Worm (Caenorhabditis elegans) whole organism, young adult: Measurements from ENCODE around the gene act-1.

ENCODE experiments used
- B0019.2 ChIP-seq: fragments of 200-800 bp; sonication (Bioruptor generic); conservative IDR thresholded peaks from 2 replicates; pipeline ENCODE4 v1.3.6; 2022; ENCODE audit warnings: missing genetic modification reagents, missing genetic modification characterization, missing compliant biosample characterization
- B0035.1 ChIP-seq: sonication (generic microtip); optimal IDR thresholded peaks from 2 replicates; lab custom pipeline; 2016; ENCODE audit warnings: missing genetic modification characterization, mild to moderate bottlenecking, missing compliant biosample characterization, missing genotype, missing genetic modification reagents
- C06A6.2 ChIP-seq: fragments of 200-800 bp; sonication (Bioruptor generic); conservative IDR thresholded peaks from 2 replicates; pipeline ENCODE4 v1.3.6; 2022; ENCODE audit warnings: missing genetic modification characterization, missing compliant biosample characterization
- F49E8.2 ChIP-seq: sonication (generic microtip); optimal IDR thresholded peaks from 3 replicates; lab custom pipeline; 2017; ENCODE audit warnings: missing genetic modification characterization, mild to moderate bottlenecking, missing compliant biosample characterization, antibody characterized with exemption, moderate library complexity; ENCODE audit not compliant: insufficient read depth
- F55B11.4 ChIP-seq: sonication (generic microtip); optimal IDR thresholded peaks from 2 replicates; lab custom pipeline; 2016; ENCODE audit warnings: missing compliant biosample characterization, missing genetic modification characterization, borderline replicate concordance; ENCODE audit not compliant: insufficient read depth
- K11D2.4 ChIP-seq: fragments of 200-800 bp; sonication (Bioruptor generic); IDR thresholded peaks from 2 replicates; pipeline ENCODE4 v1.3.6; 2022; ENCODE audit warnings: missing genetic modification reagents, missing genetic modification characterization, missing compliant biosample characterization
- T07F8.4 ChIP-seq: sonication (generic microtip); optimal IDR thresholded peaks from 2 replicates; lab custom pipeline; 2016; ENCODE audit warnings: mild to moderate bottlenecking, missing genetic modification characterization, moderate library complexity, missing compliant biosample characterization
- Y53G8AR.9 ChIP-seq: fragments of 200-800 bp; sonication (Bioruptor generic); conservative IDR thresholded peaks from 2 replicates; pipeline ENCODE4 v1.3.6; 2022; ENCODE audit warnings: missing genetic modification reagents, missing genetic modification characterization, missing compliant biosample characterization
- Y79H2A.3 ChIP-seq: fragments of 200-800 bp; sonication (Bioruptor generic); conservative IDR thresholded peaks from 2 replicates; pipeline ENCODE4 v1.3.6; 2022; ENCODE audit warnings: missing genetic modification reagents, missing genetic modification characterization, missing compliant biosample characterization
- Y95B8A.8 ChIP-seq: fragments of 200-800 bp; sonication (Bioruptor generic); IDR thresholded peaks from 2 replicates; pipeline ENCODE4 v1.3.6; 2022; ENCODE audit warnings: missing genetic modification reagents, missing genetic modification characterization, missing compliant biosample characterization
- ama-1 ChIP-seq, 3 experiments: fragments of 150-350 bp in 1 of 3; sonication (generic microtip) in 2 of 3; optimal IDR thresholded peaks; 2 replicates each; lab custom pipeline; 2014 to 2018; ENCODE audit warnings: missing biosample characterization in 2 of 3, missing genetic modification characterization in 2 of 3, missing genetic modification reagents in 2 of 3
- attf-6 ChIP-seq: fragments of 200-800 bp; sonication (Bioruptor generic); IDR thresholded peaks from 2 replicates; pipeline ENCODE4 v1.3.6; 2022; ENCODE audit warnings: missing genetic modification reagents, missing genetic modification characterization, missing compliant biosample characterization
- cebp-2 ChIP-seq: fragments of 200-800 bp; sonication (Bioruptor generic); IDR thresholded peaks from 2 replicates; pipeline ENCODE4 v1.3.6; 2022; ENCODE audit warnings: missing genetic modification characterization, missing compliant biosample characterization
- ceh-27 ChIP-seq: fragments of 200-800 bp; sonication (Bioruptor generic); optimal IDR thresholded peaks from 2 replicates; lab custom pipeline; 2018; ENCODE audit warnings: mild to moderate bottlenecking, missing genetic modification characterization, moderate library complexity, missing compliant biosample characterization
- ceh-40 ChIP-seq: fragments of 200-800 bp; sonication (Bioruptor generic); IDR thresholded peaks from 2 replicates; pipeline ENCODE4 v1.3.6; 2022; ENCODE audit warnings: missing genetic modification characterization, missing compliant biosample characterization
- ceh-79 ChIP-seq: sonication (generic microtip); optimal IDR thresholded peaks from 2 replicates; lab custom pipeline; 2017; ENCODE audit warnings: mild to moderate bottlenecking, missing genetic modification characterization, missing compliant biosample characterization
- dpff-1 ChIP-seq: sonication (generic microtip); optimal IDR thresholded peaks from 2 replicates; lab custom pipeline; 2017; ENCODE audit warnings: mild to moderate bottlenecking, missing genetic modification characterization, missing compliant biosample characterization
- efl-1 ChIP-seq: fragments of 150-350 bp; optimal IDR thresholded peaks from 2 replicates; lab custom pipeline; 2014; ENCODE audit warnings: missing biosample characterization, missing genetic modification reagents, missing genetic modification characterization
- egl-18 ChIP-seq: fragments of 200-800 bp; sonication (Bioruptor generic); IDR thresholded peaks from 2 replicates; pipeline ENCODE4 v1.3.6; 2022; ENCODE audit warnings: missing genetic modification reagents, missing genetic modification characterization, missing compliant biosample characterization
- ekl-4 ChIP-seq: fragments of 200-800 bp; sonication (Bioruptor generic); IDR thresholded peaks from 2 replicates; pipeline ENCODE4 v1.3.6; 2022; ENCODE audit warnings: missing genetic modification reagents, missing genetic modification characterization, missing compliant biosample characterization
- him-1 ChIP-seq: sonication (generic microtip); optimal IDR thresholded peaks from 2 replicates; lab custom pipeline; 2016; ENCODE audit warnings: missing genotype, missing genetic modification reagents, missing genetic modification characterization, missing compliant biosample characterization
- hlh-12 ChIP-seq: sonication (generic microtip); optimal IDR thresholded peaks from 2 replicates; lab custom pipeline; 2016; ENCODE audit warnings: missing genetic modification characterization, missing compliant biosample characterization
- hlh-26 ChIP-seq: fragments of 200-800 bp; sonication (Bioruptor generic); conservative IDR thresholded peaks from 2 replicates; pipeline ENCODE4 v1.3.6; 2022; ENCODE audit warnings: missing genetic modification reagents, missing genetic modification characterization, missing compliant biosample characterization
- hmg-20 ChIP-seq: fragments of 200-800 bp; sonication (Bioruptor generic); IDR thresholded peaks from 2 replicates; pipeline ENCODE4 v1.3.6; 2022; ENCODE audit warnings: missing genetic modification reagents, missing genetic modification characterization, missing compliant biosample characterization
- lag-1 ChIP-seq: fragments of 200-800 bp; sonication (Bioruptor generic); IDR thresholded peaks from 2 replicates; pipeline ENCODE4 v1.3.6; 2022; ENCODE audit warnings: missing genetic modification reagents, missing genetic modification characterization, missing compliant biosample characterization
- let-526 ChIP-seq: fragments of 200-800 bp; sonication (Bioruptor generic); IDR thresholded peaks from 2 replicates; pipeline ENCODE4 v1.3.6; 2022; ENCODE audit warnings: missing genetic modification reagents, missing genetic modification characterization, missing compliant biosample characterization
- lin-26 ChIP-seq: fragments of 200-800 bp; sonication (Bioruptor generic); IDR thresholded peaks from 2 replicates; pipeline ENCODE4 v1.3.6; 2022; ENCODE audit warnings: missing genetic modification reagents, missing genetic modification characterization, missing compliant biosample characterization
- lin-54 ChIP-seq: fragments of 200-800 bp; sonication (Bioruptor generic); optimal IDR thresholded peaks from 2 replicates; lab custom pipeline; 2018; ENCODE audit warnings: mild to moderate bottlenecking, missing genetic modification characterization, missing compliant biosample characterization
- lsl-1 ChIP-seq: fragments of 200-800 bp; sonication (Bioruptor generic); optimal IDR thresholded peaks from 2 replicates; lab custom pipeline; 2018; ENCODE audit warnings: mild to moderate bottlenecking, missing genetic modification characterization, moderate library complexity, missing compliant biosample characterization
- lsy-27 ChIP-seq: sonication (generic microtip); optimal IDR thresholded peaks from 2 replicates; lab custom pipeline; 2017; ENCODE audit warnings: missing genetic modification characterization, mild to moderate bottlenecking, missing compliant biosample characterization, antibody characterized with exemption, missing genotype, borderline replicate concordance; ENCODE audit not compliant: insufficient read depth
- madf-10 ChIP-seq: sonication (generic microtip); optimal IDR thresholded peaks from 2 replicates; lab custom pipeline; 2016; ENCODE audit warnings: mild to moderate bottlenecking, missing genetic modification characterization, missing compliant biosample characterization
- madf-8 ChIP-seq: fragments of 200-800 bp; sonication (Bioruptor generic); conservative IDR thresholded peaks from 2 replicates; pipeline ENCODE4 v1.3.6; 2022; ENCODE audit warnings: missing genetic modification reagents, missing genetic modification characterization, missing compliant biosample characterization
- mcd-1 ChIP-seq: fragments of 200-800 bp; sonication (Bioruptor generic); IDR thresholded peaks from 2 replicates; pipeline ENCODE4 v1.3.6; 2022; ENCODE audit warnings: missing genetic modification reagents, missing genetic modification characterization, missing compliant biosample characterization
- nhr-90 ChIP-seq: sonication (generic microtip); optimal IDR thresholded peaks from 2 replicates; lab custom pipeline; 2016; ENCODE audit warnings: missing genotype, mild to moderate bottlenecking, missing genetic modification characterization, missing compliant biosample characterization
- pbrm-1 ChIP-seq: fragments of 200-800 bp; sonication (Bioruptor generic); IDR thresholded peaks from 2 replicates; pipeline ENCODE4 v1.3.6; 2022; ENCODE audit warnings: missing genetic modification reagents, missing genetic modification characterization, missing compliant biosample characterization
- pha-4 ChIP-seq: fragments of 150-350 bp; sonication (generic microtip); optimal IDR thresholded peaks from 2 replicates; lab custom pipeline; 2014; ENCODE audit warnings: missing biosample characterization, missing genetic modification reagents, missing genetic modification characterization
- rcor-1 ChIP-seq: fragments of 200-800 bp; sonication (Bioruptor generic); IDR thresholded peaks from 2 replicates; pipeline ENCODE4 v1.3.6; 2022; ENCODE audit warnings: missing genetic modification reagents, missing genetic modification characterization, missing compliant biosample characterization
- repo-1 ChIP-seq: sonication (generic microtip); optimal IDR thresholded peaks from 2 replicates; lab custom pipeline; 2017; ENCODE audit warnings: mild to moderate bottlenecking, missing genetic modification characterization, missing compliant biosample characterization
- rpc-1 ChIP-seq, 2 experiments: fragments of 150-350 bp in 1 of 2; sonication (generic microtip) in 1 of 2; optimal IDR thresholded peaks; 2 replicates each; lab custom pipeline; 2014 to 2018; ENCODE audit warnings: missing biosample characterization in 1 of 2, missing genetic modification characterization in 1 of 2, missing genetic modification reagents in 1 of 2, missing genotype in 1 of 2
- snpc-1.1 ChIP-seq: sonication (generic microtip); optimal IDR thresholded peaks from 2 replicates; lab custom pipeline; 2017; ENCODE audit warnings: missing genetic modification characterization, mild to moderate bottlenecking, missing compliant biosample characterization, antibody characterized with exemption, moderate library complexity, missing genotype, missing genetic modification reagents; ENCODE audit not compliant: insufficient read depth
- snpc-1.3 ChIP-seq: sonication (generic microtip); optimal IDR thresholded peaks from 2 replicates; lab custom pipeline; 2017; ENCODE audit warnings: missing genetic modification characterization, mild to moderate bottlenecking, missing compliant biosample characterization, antibody characterized with exemption, moderate library complexity, missing genotype, missing genetic modification reagents; ENCODE audit not compliant: insufficient read depth
- tlf-1 ChIP-seq: fragments of 200-800 bp; sonication (Bioruptor generic); optimal IDR thresholded peaks from 2 replicates; lab custom pipeline; 2018; ENCODE audit warnings: mild to moderate bottlenecking, missing genetic modification characterization, missing compliant biosample characterization
- xnd-1 ChIP-seq: sonication (generic microtip); optimal IDR thresholded peaks from 2 replicates; lab custom pipeline; 2016; ENCODE audit warnings: missing genotype, missing genetic modification reagents, missing genetic modification characterization, missing compliant biosample characterization
- zim-3 ChIP-seq: sonication (generic microtip); optimal IDR thresholded peaks from 2 replicates; lab custom pipeline; 2017; ENCODE audit warnings: mild to moderate bottlenecking, missing genetic modification characterization, moderate library complexity, missing compliant biosample characterization
- ztf-28 ChIP-seq: fragments of 200-800 bp; sonication (Bioruptor generic); IDR thresholded peaks from 2 replicates; pipeline ENCODE4 v1.3.6; 2022; ENCODE audit warnings: missing genetic modification reagents, missing genetic modification characterization, missing compliant biosample characterization

act-1 gene

DNA sequence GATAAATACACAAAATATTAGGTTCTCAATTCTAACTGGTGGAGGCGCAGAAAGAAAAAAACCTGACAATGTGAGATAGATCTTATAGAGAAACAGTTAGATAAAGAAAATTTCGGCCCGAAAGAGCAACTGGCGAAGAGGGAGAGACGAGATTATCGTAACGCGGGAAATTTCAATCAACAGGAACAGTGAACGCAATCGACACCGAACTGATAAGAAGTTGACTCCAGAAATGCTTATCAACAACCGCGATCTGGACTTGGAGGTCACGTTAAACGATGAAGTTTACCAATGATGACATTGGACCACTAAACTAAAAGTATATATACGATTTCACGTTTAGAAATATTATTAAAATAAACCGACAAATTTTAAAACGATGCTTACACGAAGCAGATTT, 4.4 kb upstream of the act-1 start (continued):
- TF ChIP-seq Y79H2A.3 (GFP tag; lab: Robert Waterston, UW) (0 out of 2 replicates have a peak, but pooled peaks have one; percentile 62), K11D2.4 (GFP tag; lab: Robert Waterston, UW) (0 out of 2 replicates have a peak, but pooled peaks have one; percentile 20), ceh-40 (0 out of 2 replicates have a peak, but pooled peaks have one; percentile 32), let-526 (GFP tag; lab: Robert Waterston, UW) (0 out of 2 replicates have a peak, but pooled peaks have one; percentile 7), efl-1 (GFP tag; lab: Kevin White, UChicago) (no peak), zim-3 (tag; lab: Kevin White, UChicago) (peak; percentile 47), Y95B8A.8 (peak; percentile 64), hmg-20 (peak; percentile 60; the same call in 1 of the 2 replicates), lin-54 (peak; percentile 77), madf-10 (tag; lab: Kevin White, UChicago) (peak; percentile 31), snpc-1.3 (tag; lab: Kevin White, UChicago) (peak; percentile 38), ekl-4 (peak; percentile 95), lsy-27 (tag; lab: Kevin White, UChicago) (no peak), repo-1 (tag; lab: Kevin White, UChicago) (peak; percentile 64), F55B11.4 (no peak), nhr-90 (tag; lab: Kevin White, UChicago) (peak; percentile 15), Y53G8AR.9 (GFP tag; lab: Robert Waterston, UW) (peak; percentile 95), F49E8.2 (peak; percentile 96), lin-26 (GFP tag; lab: Robert Waterston, UW) (peak; percentile 73; the same call in 1 of the 2 replicates), ztf-28 (GFP tag; lab: Robert Waterston, UW) (no peak), B0019.2 (GFP tag; lab: Robert Waterston, UW) (no peak), cebp-2 (GFP tag; lab: Robert Waterston, UW) (peak; percentile 92), xnd-1 (tag; lab: Kevin White, UChicago) (peak; percentile 9), ceh-79 (no peak), pha-4 (tag; lab: Kevin White, UChicago) (no peak), lsl-1 (GFP tag; lab: Kevin White, UChicago) (peak; percentile 48), rpc-1 (optimal IDR thresholded peaks at IDR 0.05; lab: Kevin White, UChicago) (no peak), rpc-1 (tag; optimal IDR thresholded peaks at IDR 0.05; lab: Kevin White, UChicago) (no peak), rcor-1 (GFP tag; lab: Robert Waterston, UW) (peak; percentile 75; the same call in 1 of the 2 replicates), T07F8.4 (tag; lab: Kevin White, UChicago) (peak; percentile 81), him-1 (tag; lab: Kevin White, UChicago) (peak; percentile 67), egl-18 (GFP tag; lab: Robert Waterston, UW) (0 out of 2 replicates have a peak, but pooled peaks have one; percentile 2), attf-6 (peak; percentile 87), C06A6.2 (GFP tag; lab: Robert Waterston, UW) (no peak)

DNA sequence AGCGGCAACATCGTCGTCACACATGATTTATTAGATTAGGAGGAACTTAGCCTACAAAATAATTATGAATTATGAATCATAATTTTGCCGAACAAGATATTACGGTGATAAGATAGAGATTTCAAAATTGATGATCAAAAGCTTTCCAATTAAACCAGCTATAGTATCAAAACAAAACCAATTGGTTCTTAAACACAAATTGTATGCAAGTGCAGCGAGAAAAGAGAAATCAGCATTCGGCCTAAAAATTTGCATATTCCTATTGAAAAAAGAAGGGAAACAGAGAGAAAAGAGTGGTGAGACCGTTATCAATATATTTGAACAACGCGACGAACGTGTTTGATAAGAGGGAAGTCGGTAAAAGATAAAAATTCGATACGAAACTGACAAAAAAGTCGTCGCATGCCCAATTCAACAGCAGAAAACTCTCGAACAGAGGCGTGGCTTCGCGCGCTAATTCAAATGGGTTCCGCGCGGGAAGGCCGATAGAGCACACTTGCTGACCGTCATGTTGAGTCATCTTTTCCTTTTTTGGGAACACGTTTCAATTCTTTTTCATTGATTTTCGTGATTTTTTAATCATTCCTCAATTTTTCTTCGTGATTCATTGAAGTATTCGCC, 2.6 kb upstream of the act-1 start, which contains the start of gene act-2:
Gene act-2 (minus strand): TSS at position 51 of the 621 bp plus-strand sequence.
- TF ChIP-seq madf-8: peak; percentile 84
- TF ChIP-seq attf-6: peak; percentile 52; the same call in 1 of the 2 replicates
- TF ChIP-seq tlf-1 (GFP tag; lab: Kevin White, UChicago): peak; percentile 55
- TF ChIP-seq repo-1 (tag; lab: Kevin White, UChicago): no peak
- TF ChIP-seq ama-1 (optimal IDR thresholded peaks at IDR 0.05; lab: Kevin White, UChicago): no peak
- no peak for TF ChIP-seq ama-1 (GFP tag; optimal IDR thresholded peaks at IDR 0.05; lab: Kevin White, UChicago)
- TF ChIP-seq Y53G8AR.9 (GFP tag; lab: Robert Waterston, UW): peak; percentile 77
- TF ChIP-seq hlh-26 (GFP tag; lab: Robert Waterston, UW): no peak
- TF ChIP-seq ceh-27 (GFP tag; lab: Kevin White, UChicago): peak; percentile 67
- TF ChIP-seq snpc-1.1 (tag; lab: Kevin White, UChicago): peak; percentile 20
- peak; percentile 82 for TF ChIP-seq F49E8.2
- no peak for TF ChIP-seq lag-1 (GFP tag; lab: Robert Waterston, UW)
- TF ChIP-seq mcd-1: peak; percentile 95
- TF ChIP-seq efl-1 (GFP tag; lab: Kevin White, UChicago): peak; percentile 96
- no peak for TF ChIP-seq dpff-1
- peak; percentile 85 for TF ChIP-seq pbrm-1
- TF ChIP-seq hlh-12 (tag; lab: Kevin White, UChicago): no peak
- no peak for TF ChIP-seq B0035.1 (tag; lab: Kevin White, UChicago)
